Worm (Caenorhabditis elegans) whole organism, L1 larva: Measurements from ENCODE around the gene far-5.
A peak's percentile ranks its signal among the peaks of the same experiment; 100 is the strongest.

Experiments used
- F16B12.6 ChIP-seq: fragments of 150-350 bp; optimal IDR thresholded peaks from 2 replicates; lab custom pipeline; 2014; ENCODE audit warnings: missing biosample characterization, missing genetic modification characterization
- ama-1 ChIP-seq: fragments of 150-350 bp; optimal IDR thresholded peaks from 2 replicates; lab custom pipeline; 2014
- blmp-1 ChIP-seq: fragments of 150-350 bp; optimal IDR thresholded peaks from 2 replicates; lab custom pipeline; 2014; ENCODE audit warnings: missing biosample characterization, missing genetic modification characterization
- ceh-8 ChIP-seq: fragments of 200-800 bp; sonication (Bioruptor generic); optimal IDR thresholded peaks from 2 replicates; lab custom pipeline; 2018; ENCODE audit warnings: mild to moderate bottlenecking, missing genetic modification characterization, moderate library complexity, missing compliant biosample characterization
- ceh-88 ChIP-seq: fragments of 200-800 bp; sonication (Bioruptor generic); IDR thresholded peaks from 2 replicates; pipeline ENCODE4 v1.3.6; 2022; ENCODE audit warnings: missing genetic modification characterization, missing compliant biosample characterization
- ces-1 ChIP-seq: fragments of 150-350 bp; optimal IDR thresholded peaks from 2 replicates; lab custom pipeline; 2014; ENCODE audit warnings: missing biosample characterization, missing genetic modification reagents, missing genetic modification characterization
- efl-1 ChIP-seq, 4 experiments: fragments of 150-350 bp; optimal IDR thresholded peaks in 3 of 4; peaks in 1 of 4; 1 replicate in 1 of 4; 2 replicates in 3 of 4; lab custom pipeline; 2014; ENCODE audit warnings: missing biosample characterization in 2 of 4, missing genetic modification characterization in 2 of 4, missing genetic modification reagents in 2 of 4
- egl-13 ChIP-seq: sonication (generic microtip); optimal IDR thresholded peaks from 2 replicates; lab custom pipeline; 2016; ENCODE audit warnings: missing genotype, missing genetic modification reagents, missing genetic modification characterization, missing compliant biosample characterization
- elt-2 ChIP-seq: sonication (generic microtip); optimal IDR thresholded peaks from 2 replicates; lab custom pipeline; 2016; ENCODE audit warnings: missing genetic modification characterization, mild to moderate bottlenecking, inconsistent platforms, missing compliant biosample characterization, missing genetic modification reagents
- fos-1 ChIP-seq: fragments of 150-350 bp; optimal IDR thresholded peaks from 2 replicates; lab custom pipeline; 2014; ENCODE audit warnings: missing biosample characterization, missing genetic modification characterization
- grh-1 ChIP-seq: fragments of 200-800 bp; sonication (Bioruptor generic); IDR thresholded peaks from 2 replicates; pipeline ENCODE4 v1.3.6; 2022; ENCODE audit warnings: missing genetic modification reagents, missing genetic modification characterization, missing compliant biosample characterization
- jun-1 ChIP-seq: fragments of 150-350 bp; optimal IDR thresholded peaks from 2 replicates; lab custom pipeline; 2014; ENCODE audit warnings: missing biosample characterization, missing genetic modification reagents, missing genetic modification characterization
- lin-35 ChIP-seq, 2 experiments: fragments of 150-350 bp; optimal IDR thresholded peaks; 2 replicates each; lab custom pipeline; 2014; ENCODE audit warnings: missing biosample characterization in 2 of 2, missing genetic modification characterization in 2 of 2, missing genetic modification reagents in 2 of 2
- lir-3 ChIP-seq: sonication (generic microtip); optimal IDR thresholded peaks from 2 replicates; lab custom pipeline; 2016; ENCODE audit warnings: mild to moderate bottlenecking, missing genetic modification characterization, moderate library complexity, missing compliant biosample characterization; ENCODE audit not compliant: poor library complexity
- rnt-1 ChIP-seq: sonication (generic microtip); optimal IDR thresholded peaks from 2 replicates; lab custom pipeline; 2016; ENCODE audit warnings: mild to moderate bottlenecking, missing genetic modification characterization, moderate library complexity, missing compliant biosample characterization
- unc-86 ChIP-seq: sonication (generic microtip); optimal IDR thresholded peaks from 2 replicates; lab custom pipeline; 2016; ENCODE audit warnings: missing genetic modification characterization, missing compliant biosample characterization
- unc-98 ChIP-seq: fragments of 200-800 bp; sonication (Bioruptor generic); IDR thresholded peaks from 2 replicates; pipeline ENCODE4 v1.3.6; 2022; ENCODE audit warnings: missing genetic modification characterization, missing compliant biosample characterization
- vab-15 ChIP-seq: sonication (generic microtip); optimal IDR thresholded peaks from 2 replicates; lab custom pipeline; 2017; ENCODE audit warnings: missing genotype, mild to moderate bottlenecking, missing genetic modification characterization, missing compliant biosample characterization
- xbp-1 ChIP-seq: sonication (generic microtip); optimal IDR thresholded peaks from 2 replicates; lab custom pipeline; 2016; ENCODE audit warnings: missing genetic modification characterization, missing compliant biosample characterization

far-5 gene

DNA sequence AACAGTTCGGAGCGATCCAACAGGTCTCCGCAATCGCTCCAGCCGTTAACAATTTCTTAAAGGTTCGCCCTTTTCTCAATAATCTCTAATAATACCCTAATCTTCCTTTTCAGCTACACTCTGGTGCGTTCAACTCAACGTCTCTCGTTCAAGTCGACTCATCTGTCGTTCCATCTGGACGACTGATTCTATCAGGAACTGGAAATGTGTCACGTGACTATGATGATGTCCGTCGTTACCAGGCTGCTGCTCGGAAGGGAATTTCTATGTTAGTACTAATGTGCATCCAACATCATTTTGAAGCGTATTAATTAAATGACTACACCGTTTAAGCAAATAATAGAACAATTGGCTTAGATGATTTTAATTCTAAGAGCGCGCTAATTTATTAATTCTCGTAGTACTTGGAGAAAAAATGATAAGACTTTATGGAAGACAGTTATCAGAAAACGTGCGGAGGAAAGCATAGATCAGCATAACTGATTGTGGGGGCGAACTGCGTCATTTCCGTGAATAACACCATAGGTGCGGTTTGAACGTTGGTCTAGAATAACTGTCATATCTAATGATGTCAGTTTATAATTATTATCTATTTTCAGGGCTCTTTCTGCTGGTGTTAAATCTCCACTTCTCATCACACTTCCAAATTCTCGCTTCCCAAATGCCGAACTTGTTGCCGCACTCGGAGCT is 48.6 kb downstream of the far-5 start:
- TF ChIP-seq elt-2 (peak; percentile 62), jun-1 (tag; lab: Kevin White, UChicago) (peak; percentile 25), efl-1 (optimal IDR thresholded peaks at IDR 0.05; lab: Kevin White, UChicago) (no peak), efl-1 (GFP tag; optimal IDR thresholded peaks at IDR 0.05 in 1 of 2; lab: Kevin White, UChicago) (peak in 1 of 2 experiments; percentile 62), blmp-1 (tag; lab: Kevin White, UChicago) (no peak), lin-35 (GFP tag; optimal IDR thresholded peaks at IDR 0.05; lab: Kevin White, UChicago) (peak in 1 of 2 experiments; percentile 9), ama-1 (lab: Kevin White, UChicago) (no peak)

DNA sequence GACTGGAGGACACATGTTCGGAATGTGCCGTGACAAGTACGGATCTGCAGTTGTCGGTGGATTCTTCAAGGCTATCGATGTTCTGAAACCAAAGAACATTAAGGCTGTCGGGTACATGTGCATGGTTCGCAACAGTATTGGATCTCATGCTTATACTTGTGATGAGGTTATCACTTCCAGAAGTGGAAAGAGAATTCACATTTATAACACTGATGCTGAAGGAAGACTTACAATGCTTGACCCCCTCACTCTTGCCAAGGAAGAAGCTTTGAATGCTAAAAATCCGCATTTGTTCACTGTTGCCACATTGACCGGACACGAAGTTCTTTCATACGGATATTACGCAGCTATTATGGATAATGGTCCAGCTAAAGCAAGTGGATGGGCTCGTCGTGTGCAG is 49.6 kb downstream of the far-5 start:
- TF ChIP-seq ceh-8 (GFP tag; lab: Kevin White, UChicago) (no peak), xbp-1 (tag; lab: Kevin White, UChicago) (no peak), elt-2 (no peak), F16B12.6 (no peak), grh-1 (GFP tag; lab: Robert Waterston, UW) (no peak), lir-3 (tag; lab: Kevin White, UChicago) (no peak), unc-86 (tag; lab: Kevin White, UChicago) (no peak), vab-15 (no peak), unc-98 (GFP tag; lab: Robert Waterston, UW) (no peak), egl-13 (tag; lab: Kevin White, UChicago) (no peak), ceh-88 (GFP tag; lab: Robert Waterston, UW) (no peak), ces-1 (GFP tag; lab: Kevin White, UChicago) (no peak), rnt-1 (tag; lab: Kevin White, UChicago) (no peak), fos-1 (tag; lab: Kevin White, UChicago) (no peak)
